Worm (Caenorhabditis elegans): ENCODE results near the gene best-5.

DNA sequence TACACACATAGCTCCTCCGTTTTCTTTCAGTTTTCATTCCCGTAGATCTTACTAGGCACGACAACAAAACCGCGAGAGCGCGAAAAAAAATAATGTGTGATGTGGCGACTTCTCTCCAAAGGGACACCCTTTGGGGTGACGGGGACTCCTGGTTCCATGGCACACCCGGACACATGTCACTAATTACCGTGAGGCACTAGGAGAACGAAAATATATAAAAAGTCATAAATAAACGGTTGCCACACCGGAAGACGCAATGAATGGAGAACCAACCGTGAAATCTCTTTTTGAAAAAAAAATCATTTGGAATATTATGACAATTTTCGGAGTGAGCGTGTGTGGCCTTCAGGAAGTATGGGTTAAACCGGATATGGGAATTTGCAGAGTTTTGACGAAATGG, 40.4 kb upstream of the best-5 start:
- TF ChIP-seq ceh-88 (GFP tag; IDR thresholded peaks at IDR 0.05) (no peak), hpl-2 (GFP tag; optimal IDR thresholded peaks at IDR 0.05) (no peak), sup-37 (GFP tag; optimal IDR thresholded peaks at IDR 0.05) (no peak), sox-4 (tag; optimal IDR thresholded peaks at IDR 0.05) (no peak)

Measured in whole organism, L1 larva.